Worm (Caenorhabditis elegans): Measurements from ENCODE around the gene nspg-13.

The nspg-13 gene

DNA sequence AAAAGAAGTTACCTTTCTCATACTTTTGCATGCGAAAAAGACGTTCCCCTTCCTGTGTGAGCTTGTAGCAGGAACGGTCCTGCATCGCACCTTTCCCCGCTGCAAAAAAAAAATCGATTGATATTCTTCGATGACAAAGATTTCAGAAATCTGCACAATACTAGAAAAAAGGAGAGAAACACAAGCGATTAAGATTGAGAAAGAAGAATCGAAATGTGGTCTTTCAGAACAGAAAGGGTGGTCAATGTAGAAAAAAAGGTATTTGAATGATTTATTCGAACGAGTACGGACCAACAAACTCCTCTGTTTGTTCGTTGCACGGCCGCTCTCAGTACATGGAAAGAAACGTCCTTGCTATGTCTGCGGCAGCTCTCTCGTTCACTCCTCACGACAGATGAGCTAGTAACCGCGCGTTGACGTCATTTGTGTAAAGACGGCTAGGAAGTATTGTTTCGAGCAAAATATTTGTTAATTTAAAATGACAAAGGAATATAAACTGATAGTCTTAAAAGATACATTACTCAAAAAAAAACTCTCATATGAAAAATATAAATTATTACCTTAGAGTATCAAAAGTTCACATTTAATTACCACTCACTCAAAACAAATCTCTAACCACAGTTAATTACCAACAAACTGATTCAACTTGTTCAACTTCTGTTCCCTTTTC lies 43.1 kb downstream of the nspg-13 start, which contains the start of gene ift-81 (continued):
- TF ChIP-seq ceh-32 (tag; optimal IDR thresholded peaks at IDR 0.05; ENCODE audit: poor library complexity) (no peak), nhr-41 (GFP tag; IDR thresholded peaks at IDR 0.05) (no peak), mdl-1 (tag; optimal IDR thresholded peaks at IDR 0.05) (no peak), ctbp-1 (GFP tag; IDR thresholded peaks at IDR 0.05) (no peak), lim-7 (GFP tag; IDR thresholded peaks at IDR 0.05) (no peak), nhr-10 (tag; optimal IDR thresholded peaks at IDR 0.05) (no peak), hmg-1.1 (GFP tag; IDR thresholded peaks at IDR 0.05) (peak; percentile 65), F49E8.2 (tag; optimal IDR thresholded peaks at IDR 0.05; ENCODE audit: borderline replicate concordance) (no peak), dmd-6 (GFP tag; IDR thresholded peaks at IDR 0.05) (0 out of 2 replicates have a peak, but pooled peaks have one; percentile 16), hlh-30 (tag; optimal IDR thresholded peaks at IDR 0.05; ENCODE audit: insufficient read depth) (peak; percentile 2), dve-1 (tag; optimal IDR thresholded peaks at IDR 0.05; ENCODE audit: insufficient read depth) (peak; percentile 55), aly-2 (tag; optimal IDR thresholded peaks at IDR 0.05) (no peak), F37D6.2 (tag; optimal IDR thresholded peaks at IDR 0.05) (peak; percentile 24), duxl-1 (tag; optimal IDR thresholded peaks at IDR 0.05; ENCODE audit: poor library complexity) (no peak), fkh-10 (GFP tag; optimal IDR thresholded peaks at IDR 0.05) (peak; percentile 43), rbr-2 (tag; optimal IDR thresholded peaks at IDR 0.05) (peak; percentile 66), skn-1 (tag; optimal IDR thresholded peaks at IDR 0.05) (no peak), aha-1 (tag) (peak; percentile 96), lsy-2 (tag; optimal IDR thresholded peaks at IDR 0.05) (peak in 1 of 2 experiments; percentile 62), attf-4 (tag; optimal IDR thresholded peaks at IDR 0.05) (no peak)

ce11 chrX:5303500-5303899 lies 48.5 kb downstream of the nspg-13 start, which contains the start of gene ags-3:
ags-3 (minus strand) TSS chrX:5303600.
- TF ChIP-seq F26F4.8 (GFP tag; conservative IDR thresholded peaks at IDR 0.05) = no peak
- no peak for TF ChIP-seq unc-130 (GFP tag; optimal IDR thresholded peaks at IDR 0.05)
- no peak for TF ChIP-seq ZK546.5 (tag; optimal IDR thresholded peaks at IDR 0.05)
